Fruit fly (Drosophila melanogaster): Measurements from ENCODE around the gene Ulp1.

Gene Ulp1

DNA sequence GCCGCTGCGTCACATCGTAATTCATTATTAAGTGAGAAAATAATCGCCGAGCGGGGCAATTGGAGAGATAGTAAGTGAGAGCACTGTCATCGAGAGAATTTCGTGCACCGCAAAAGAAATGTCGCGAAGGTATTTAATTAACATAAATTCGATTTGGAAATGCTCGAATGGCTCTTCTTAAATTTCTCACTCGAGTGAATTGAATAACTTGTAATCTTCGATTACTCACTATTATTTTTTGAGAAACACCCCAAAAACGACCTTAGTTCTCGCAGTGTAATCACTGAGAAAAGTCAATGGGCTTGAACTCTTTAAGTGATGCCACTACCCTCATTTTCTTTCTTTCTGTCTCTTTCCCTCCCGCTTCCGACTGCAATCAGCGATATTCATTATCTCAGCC, 53.0 kb downstream of the Ulp1 start:
- TF ChIP-seq tai (GFP tag; optimal IDR thresholded peaks at IDR 0.05) (peak; percentile 57), Mio (GFP tag; optimal IDR thresholded peaks at IDR 0.05) (peak; percentile 5), fru (GFP tag; optimal IDR thresholded peaks at IDR 0.05) (peak; percentile 92), N (GFP tag; optimal IDR thresholded peaks at IDR 0.05) (no peak), Myc (optimal IDR thresholded peaks at IDR 0.05) (no peak), woc (GFP tag; optimal IDR thresholded peaks at IDR 0.05) (peak; percentile 81), HLH106 (tag; optimal IDR thresholded peaks at IDR 0.05) (peak; percentile 89), sage (GFP tag; optimal IDR thresholded peaks at IDR 0.05) (peak; percentile 73), Rel (GFP tag; optimal IDR thresholded peaks at IDR 0.05) (peak; percentile 56), Rel (tag; optimal IDR thresholded peaks at IDR 0.05) (peak; percentile 52), dl (GFP tag; optimal IDR thresholded peaks at IDR 0.05; ENCODE audit: insufficient read depth in 1 of 2, partially characterized antibody in 2 of 2) (no peak), Jra (GFP tag; optimal IDR thresholded peaks at IDR 0.05) (peak; percentile 69), Hnf4 (GFP tag; optimal IDR thresholded peaks at IDR 0.05) (peak; percentile 83), Dif (GFP tag; optimal IDR thresholded peaks at IDR 0.05; ENCODE audit: partially characterized antibody) (no peak), dmrt93B (GFP tag; optimal IDR thresholded peaks at IDR 0.05) (peak; percentile 78), sv (GFP tag; optimal IDR thresholded peaks at IDR 0.05) (peak; percentile 73), Sp1 (GFP tag; optimal IDR thresholded peaks at IDR 0.05) (peak; percentile 86), CrebA (GFP tag; optimal IDR thresholded peaks at IDR 0.05; ENCODE audit: borderline replicate concordance) (no peak), dsf (GFP tag; optimal IDR thresholded peaks at IDR 0.05; ENCODE audit: borderline replicate concordance) (no peak), h (GFP tag; optimal IDR thresholded peaks at IDR 0.05) (peak; percentile 90), ey (GFP tag; optimal IDR thresholded peaks at IDR 0.05) (peak; percentile 90), OdsH (GFP tag; optimal IDR thresholded peaks at IDR 0.05) (peak; percentile 85), rgr (GFP tag; optimal IDR thresholded peaks at IDR 0.05) (peak; percentile 89), psq (GFP tag; optimal IDR thresholded peaks at IDR 0.05) (peak; percentile 81), brk (GFP tag; optimal IDR thresholded peaks at IDR 0.05) (peak; percentile 58), foxo (GFP tag; optimal IDR thresholded peaks at IDR 0.05) (peak; percentile 70 to 89), br (GFP tag; optimal IDR thresholded peaks at IDR 0.05) (peak; percentile 92), CG32264 (GFP tag; optimal IDR thresholded peaks at IDR 0.05) (peak; percentile 89), Hr83 (GFP tag; optimal IDR thresholded peaks at IDR 0.05; ENCODE audit: poor library complexity, severe bottlenecking) (no peak), CG9705 (GFP tag; optimal IDR thresholded peaks at IDR 0.05) (peak; percentile 50)

DNA sequence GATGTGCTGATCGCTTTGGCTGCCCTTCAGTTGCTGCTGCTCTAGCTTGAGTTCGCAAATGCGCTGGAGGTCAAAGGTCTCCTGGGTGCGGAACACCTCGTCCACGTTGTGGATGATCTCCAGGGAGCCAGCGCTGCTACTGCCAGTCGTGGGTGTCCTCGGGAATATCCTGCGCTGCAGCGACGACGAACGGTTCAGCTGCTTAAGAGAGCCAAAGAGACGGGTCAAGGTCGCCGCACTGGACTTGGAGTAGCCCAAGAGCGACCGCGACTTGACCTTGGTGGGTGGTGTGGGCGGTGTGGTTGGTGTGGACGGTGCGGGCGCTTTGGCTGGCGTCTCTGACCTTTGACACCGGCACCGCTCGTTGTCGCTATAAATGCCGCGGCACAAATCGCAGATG, 53.7 kb downstream of the Ulp1 start:
- no peak for TF ChIP-seq Hr83 (GFP tag; optimal IDR thresholded peaks at IDR 0.05; ENCODE audit: poor library complexity, severe bottlenecking)

DNA sequence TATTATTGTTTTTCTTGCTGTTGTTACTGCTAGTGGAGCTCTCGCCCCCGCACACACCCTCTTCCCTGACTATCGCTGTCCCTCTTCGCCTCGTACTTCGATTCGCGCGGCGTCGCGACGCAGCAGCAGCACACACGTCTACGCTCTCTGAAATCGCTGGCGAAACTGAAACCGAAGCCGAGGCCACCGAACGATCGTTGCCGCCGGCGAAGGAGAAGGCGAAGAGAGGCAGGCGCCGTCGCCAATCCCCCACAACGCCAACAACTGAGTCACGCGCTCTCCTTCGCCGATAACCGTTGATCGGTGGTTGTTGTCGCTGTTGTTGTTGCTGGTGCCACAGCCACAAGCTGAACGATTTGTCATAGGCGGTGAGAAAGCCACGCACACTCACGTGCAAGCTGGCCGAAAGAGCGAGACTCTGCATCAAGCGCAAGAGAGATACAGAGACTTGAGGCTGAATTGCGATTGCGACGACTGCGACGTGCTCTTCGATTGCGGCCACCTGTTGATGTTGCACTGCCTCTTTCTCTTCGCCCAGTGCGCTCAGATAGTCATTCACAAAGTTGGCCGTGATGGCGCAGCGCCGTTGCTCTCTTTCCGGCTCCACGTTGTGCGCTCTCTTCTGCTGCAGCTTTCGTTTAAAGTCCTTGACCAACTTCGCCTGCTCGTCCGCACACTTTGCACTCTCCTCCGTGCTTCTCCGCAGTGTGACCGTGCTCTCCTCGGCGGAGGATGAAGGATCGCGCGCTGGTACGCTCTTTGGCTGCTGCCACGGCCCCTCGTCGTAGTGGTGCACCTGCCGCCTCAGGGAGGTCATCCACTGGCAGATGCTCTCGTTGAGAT, 54.5 kb downstream of the Ulp1 start:
- TF ChIP-seq Jra (GFP tag; optimal IDR thresholded peaks at IDR 0.05), result peak; percentile 93
- TF ChIP-seq Dif (GFP tag; optimal IDR thresholded peaks at IDR 0.05; ENCODE audit: partially characterized antibody), result peak; percentile 91
- TF ChIP-seq Hnf4 (GFP tag; optimal IDR thresholded peaks at IDR 0.05), result peak; percentile 30
- no peak for TF ChIP-seq dmrt93B (GFP tag; optimal IDR thresholded peaks at IDR 0.05)
- no peak for TF ChIP-seq Dfd (GFP tag; optimal IDR thresholded peaks at IDR 0.05)
- peak; percentile 49 for TF ChIP-seq fru (GFP tag; optimal IDR thresholded peaks at IDR 0.05)
- peak; percentile 15 for TF ChIP-seq br (GFP tag; optimal IDR thresholded peaks at IDR 0.05)
- peak; percentile 57 for TF ChIP-seq h (GFP tag; optimal IDR thresholded peaks at IDR 0.05)
- peak; percentile 91 to 92 for TF ChIP-seq dl (GFP tag; optimal IDR thresholded peaks at IDR 0.05; ENCODE audit: insufficient read depth in 1 of 2, partially characterized antibody in 2 of 2)
- no peak for TF ChIP-seq tai (GFP tag; optimal IDR thresholded peaks at IDR 0.05)
- TF ChIP-seq Sp1 (GFP tag; optimal IDR thresholded peaks at IDR 0.05), result peak; percentile 23
- TF ChIP-seq sage (GFP tag; optimal IDR thresholded peaks at IDR 0.05), result no peak
- peak; percentile 33 for TF ChIP-seq CrebA (GFP tag; optimal IDR thresholded peaks at IDR 0.05; ENCODE audit: borderline replicate concordance)
- TF ChIP-seq Vsx2 (GFP tag; optimal IDR thresholded peaks at IDR 0.05; ENCODE audit: partially characterized antibody), result peak; percentile 38
- TF ChIP-seq Rel (GFP tag; optimal IDR thresholded peaks at IDR 0.05), result peak; percentile 69
- TF ChIP-seq Rel (tag; optimal IDR thresholded peaks at IDR 0.05), result peak; percentile 62
